Fruit fly (Drosophila melanogaster): ENCODE measurements around the gene Dnai2.

Gene Dnai2

dm6 chr3L:11703579-11703978 is 4.5 kb upstream of the Dnai2 start:
- TF ChIP-seq noc (tag; optimal IDR thresholded peaks at IDR 0.05), result no peak

dm6 chr3L:11701649-11702048 is 2.6 kb upstream of the Dnai2 start:
- no peak for TF ChIP-seq noc (tag; optimal IDR thresholded peaks at IDR 0.05)

DNA sequence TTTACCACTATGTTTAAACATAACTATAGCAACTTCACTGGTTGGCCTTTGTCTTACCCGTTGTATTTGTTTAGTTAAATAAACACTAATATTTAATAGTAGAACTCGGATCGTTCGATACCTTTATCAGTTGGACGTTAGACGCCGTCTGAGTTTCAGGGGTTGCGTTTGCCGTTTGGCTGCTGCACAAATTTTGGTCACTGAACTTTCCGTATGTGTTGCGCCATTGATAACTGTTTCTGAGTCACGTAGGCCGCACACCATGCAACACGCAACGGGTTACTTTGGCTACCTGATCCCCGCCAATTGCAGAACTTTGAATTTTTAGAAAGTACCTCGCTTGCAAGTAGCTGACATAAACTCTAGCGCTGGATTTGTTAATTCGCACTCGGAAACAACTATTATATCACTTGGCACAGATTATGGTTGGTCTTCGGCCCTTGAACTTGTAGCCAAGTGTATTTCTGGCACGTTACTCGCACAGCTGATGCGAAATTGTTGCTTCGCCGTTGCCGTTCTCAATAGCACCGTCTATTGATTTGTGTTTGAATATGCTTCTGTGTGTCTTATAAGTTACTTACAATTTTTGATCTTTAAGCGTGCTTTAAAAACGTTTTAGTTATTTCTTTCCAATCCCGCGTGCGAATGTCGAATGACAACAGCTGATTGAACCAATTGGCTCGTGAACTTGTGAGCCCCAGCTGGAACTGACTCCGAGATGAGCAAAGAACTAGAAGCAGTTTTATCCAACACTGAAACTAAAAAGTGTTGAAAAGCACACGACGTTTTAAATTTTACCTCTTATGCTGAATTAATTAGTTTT is 2.6 kb downstream of the Dnai2 start, which contains the start of gene Dph1:
Dph1 (minus strand) TSS at position 670 of the 823 bp plus-strand sequence.
- TF ChIP-seq noc (tag; optimal IDR thresholded peaks at IDR 0.05), result peak; percentile 65

DNA sequence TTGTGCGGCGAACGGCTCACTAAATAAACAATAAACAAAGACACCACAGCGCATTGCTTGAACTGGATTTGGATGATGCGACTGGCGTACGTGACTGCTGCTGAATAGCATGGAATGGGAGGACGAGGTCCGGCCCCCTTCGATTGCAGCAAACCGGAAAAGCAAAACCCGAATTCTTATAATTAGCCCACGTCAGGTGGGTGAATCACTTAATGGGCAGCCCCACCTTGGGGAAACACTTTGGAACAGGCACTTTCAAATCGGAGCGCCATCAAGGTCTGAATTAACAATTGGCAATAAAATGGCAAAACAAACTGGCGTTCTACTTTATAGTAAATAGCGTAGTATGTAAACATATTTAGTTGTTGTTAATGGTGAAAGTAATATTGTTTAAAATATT is 3.2 kb downstream of the Dnai2 start:
- TF ChIP-seq noc (tag; optimal IDR thresholded peaks at IDR 0.05), result no peak

- TF ChIP-seq noc (tag; optimal IDR thresholded peaks at IDR 0.05), result no peak
Observed at dm6 chr3L:11695063-11695462, 4.0 kb downstream of the Dnai2 start.

DNA sequence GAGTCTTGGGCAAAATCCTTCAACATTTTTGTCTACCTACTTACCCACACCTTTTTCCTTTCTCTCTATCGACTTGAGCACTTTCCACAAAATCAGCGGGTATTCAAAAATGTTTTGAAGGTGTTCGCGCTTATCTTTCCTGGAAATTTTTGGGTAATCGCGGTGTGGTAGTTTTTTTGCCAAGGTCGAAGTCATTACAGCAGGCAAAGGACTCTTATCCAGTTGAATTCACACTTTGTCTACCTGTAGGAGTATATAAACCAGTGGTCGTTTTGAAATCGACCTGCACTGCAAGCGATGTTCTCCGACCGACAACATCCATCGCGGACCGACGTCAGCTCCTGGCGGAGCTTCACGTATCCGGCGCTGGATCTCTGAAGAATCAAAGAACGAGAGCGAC is 6.2 kb downstream of the Dnai2 start:
- TF ChIP-seq noc (tag; optimal IDR thresholded peaks at IDR 0.05), result no peak

DNA sequence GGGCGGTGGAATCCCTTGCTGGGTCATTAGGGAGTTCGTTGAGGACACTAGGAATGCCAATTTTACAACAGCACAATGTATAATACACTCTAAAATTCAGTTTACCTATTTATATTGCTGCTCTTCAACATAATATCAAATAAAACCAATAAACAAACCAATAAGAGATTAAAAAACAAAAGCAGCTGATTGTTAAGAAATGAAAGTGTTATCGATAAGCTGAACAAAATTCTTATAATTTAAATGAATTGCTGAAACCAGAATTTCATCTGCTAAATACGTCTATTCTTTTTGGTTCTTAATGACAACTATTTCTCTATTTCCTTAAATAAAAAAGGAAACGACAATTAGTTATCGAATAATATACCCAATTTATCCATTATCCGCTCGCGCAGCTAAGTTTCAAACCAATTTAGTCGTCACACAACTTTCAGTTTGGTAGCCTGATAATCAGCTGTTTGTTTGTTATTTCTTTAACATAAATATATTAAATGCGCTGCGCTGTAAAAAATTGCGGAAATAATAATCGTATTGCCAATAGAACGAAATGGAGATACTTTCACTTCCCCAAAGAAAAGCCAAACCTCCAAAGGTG is 7.8 kb downstream of the Dnai2 start, which contains the start of the genes Pldn and CG14135:
Pldn (minus strand) TSS at position 197 of the 595 bp plus-strand sequence.
CG14135 (plus strand) TSS at position 369 of the 595 bp plus-strand sequence.
- no peak for TF ChIP-seq noc (tag; optimal IDR thresholded peaks at IDR 0.05)

DNA sequence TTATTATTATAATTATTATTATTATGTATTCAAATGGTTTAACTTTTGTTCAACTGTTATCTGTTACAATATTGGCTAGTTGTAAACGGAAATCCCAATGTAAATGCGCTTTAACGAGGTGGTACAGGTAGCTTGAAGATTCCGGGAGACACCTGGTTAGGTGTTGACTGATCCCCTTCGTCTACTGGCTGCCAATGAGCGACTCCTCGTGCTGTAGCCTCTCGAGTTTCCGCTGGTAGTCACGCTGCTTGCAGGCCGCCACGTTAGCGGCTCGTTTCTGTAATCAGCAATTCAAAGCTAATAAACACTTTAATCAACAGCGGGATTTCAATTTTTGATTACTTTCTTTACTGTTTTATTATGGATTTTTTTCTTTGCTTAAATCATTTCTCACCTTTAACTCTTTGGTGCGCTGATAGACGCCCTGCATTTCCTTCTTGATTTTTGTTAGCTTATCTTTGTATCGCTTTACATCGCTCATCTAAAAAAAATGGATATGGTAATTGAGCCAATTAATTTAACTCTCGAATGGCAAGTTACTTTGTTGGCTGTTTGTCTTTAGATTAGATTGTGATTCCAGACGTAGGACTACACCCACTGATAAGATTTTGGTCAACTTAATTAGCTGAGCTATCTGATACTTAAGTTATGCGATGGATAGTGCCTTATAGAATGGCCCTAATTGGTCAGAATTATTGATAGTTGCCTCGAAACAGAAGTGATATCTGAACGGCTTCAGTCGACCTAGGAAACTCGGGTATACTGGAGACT is 9.0 kb downstream of the Dnai2 start:
- no peak for TF ChIP-seq noc (tag; optimal IDR thresholded peaks at IDR 0.05)

dm6 chr3L:11685876-11686275 is 13.2 kb downstream of the Dnai2 start:
- no peak for TF ChIP-seq noc (tag; optimal IDR thresholded peaks at IDR 0.05)

dm6 chr3L:11684522-11684851 is 14.6 kb downstream of the Dnai2 start:
- no peak for TF ChIP-seq noc (tag; optimal IDR thresholded peaks at IDR 0.05)

DNA sequence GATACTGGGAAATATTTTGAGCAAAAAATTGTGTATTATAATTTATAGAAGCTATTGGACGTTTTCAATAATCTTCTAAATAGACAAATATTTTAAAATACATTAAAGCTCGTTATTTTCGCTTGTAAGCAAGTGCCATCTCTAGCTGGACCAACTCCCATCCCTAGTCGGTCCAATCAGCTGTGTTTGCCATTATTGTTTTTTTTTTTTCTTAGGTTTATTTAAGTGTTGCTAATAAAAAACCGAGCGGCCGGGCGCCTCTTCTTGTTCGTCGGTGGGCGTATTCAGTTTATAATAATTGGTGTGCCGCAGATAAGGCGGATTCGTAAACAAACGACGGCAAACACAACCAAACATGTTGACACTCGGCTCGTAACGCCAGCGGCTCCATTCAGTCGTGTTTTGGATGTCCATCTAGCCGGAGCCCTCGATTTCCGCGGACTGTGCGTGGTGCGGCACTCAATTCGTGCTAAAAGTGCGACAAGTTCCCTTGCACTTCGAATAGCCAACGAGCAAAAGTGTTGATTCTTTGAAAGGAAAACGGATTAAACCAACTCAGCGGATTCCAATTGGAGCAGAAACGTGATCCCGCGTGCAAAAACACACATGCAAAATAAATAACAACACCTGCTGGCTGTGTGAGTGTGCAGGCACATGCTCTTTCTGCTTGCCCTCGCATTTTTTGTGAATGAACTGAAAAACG is 15.1 kb downstream of the Dnai2 start, which contains the start of gene Sugb:
Sugb (plus strand) TSS at position 162 of the 703 bp plus-strand sequence.
- TF ChIP-seq noc (tag; optimal IDR thresholded peaks at IDR 0.05), result peak; percentile 72

DNA sequence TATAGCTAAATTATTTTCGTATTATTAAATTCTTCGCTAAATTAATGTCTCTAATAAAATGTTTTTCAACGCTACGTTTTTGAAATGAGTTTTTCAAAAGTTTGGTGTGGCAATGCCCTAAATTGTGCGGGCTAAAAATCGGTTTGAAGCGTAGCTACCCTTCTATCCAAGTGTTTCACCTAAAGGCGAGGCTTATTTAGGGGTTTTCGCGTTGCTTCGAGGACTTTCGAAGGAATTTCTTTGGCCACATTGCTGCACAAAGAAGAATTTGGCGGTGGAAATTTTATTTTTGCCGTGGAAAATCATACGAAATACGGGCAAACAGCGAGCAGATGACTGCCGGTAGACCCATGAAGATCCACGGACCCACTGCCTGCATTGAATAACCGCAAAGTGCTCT is 17.3 kb downstream of the Dnai2 start, which contains the start of gene TfIIEalpha:
TfIIEalpha (plus strand) TSS at position 245 of the 400 bp plus-strand sequence.
- TF ChIP-seq noc (tag; optimal IDR thresholded peaks at IDR 0.05), result no peak

DNA sequence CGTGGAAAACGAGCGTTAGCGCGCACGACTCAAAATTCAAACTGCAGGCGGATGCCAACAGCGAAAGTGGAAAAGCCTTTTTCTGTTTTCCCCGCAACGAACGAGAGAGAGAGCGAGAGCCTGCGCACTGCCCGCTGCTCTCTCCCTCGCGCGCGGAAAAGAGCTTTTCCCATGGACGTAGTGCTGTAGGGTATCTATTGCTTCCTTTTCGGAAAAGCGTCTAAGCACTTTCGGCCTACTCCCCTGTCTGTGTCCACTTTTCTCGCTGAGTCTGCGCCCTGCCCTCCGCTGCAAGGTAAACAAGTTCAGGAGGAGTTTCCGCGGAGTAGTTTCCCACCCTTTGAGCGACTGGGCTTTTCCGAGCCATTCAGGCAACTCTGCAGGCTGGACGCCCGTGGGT is 18.8 kb downstream of the Dnai2 start, which contains the start of gene CG32085:
CG32085 (minus strand) TSS at position 47 of the 400 bp plus-strand sequence.
- no peak for TF ChIP-seq noc (tag; optimal IDR thresholded peaks at IDR 0.05)

- TF ChIP-seq noc (tag; optimal IDR thresholded peaks at IDR 0.05), result no peak
Observed at dm6 chr3L:11678313-11678817, 20.7 kb downstream of the Dnai2 start.

DNA sequence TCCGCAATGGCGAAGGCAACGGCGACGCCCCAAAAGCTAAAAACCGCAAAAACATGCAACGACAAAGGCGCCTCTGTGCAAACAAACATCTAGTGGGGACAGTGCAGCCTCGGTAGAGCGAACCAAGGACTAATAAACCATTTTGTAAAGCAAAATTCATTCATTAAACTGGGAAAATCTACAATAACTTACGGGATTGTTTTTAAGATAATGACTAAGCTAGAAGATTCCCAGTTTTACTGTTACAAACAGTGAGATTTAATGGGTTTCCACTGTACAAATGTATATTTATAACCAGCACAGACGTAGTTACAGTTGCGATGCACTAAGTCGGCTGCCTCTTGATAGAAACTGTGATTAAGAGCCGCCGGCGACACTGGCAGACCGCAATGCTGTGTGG is 42.9 kb downstream of the Dnai2 start:
- no peak for TF ChIP-seq noc (tag; optimal IDR thresholded peaks at IDR 0.05)
